Worm (Caenorhabditis elegans) whole organism, late embryonic: ENCODE measurements around the gene srd-38.
A peak's percentile ranks its signal among the peaks of the same experiment; 100 is the strongest.

Experiments
- K02D7.2 ChIP-seq: sonication (generic microtip); optimal IDR thresholded peaks from 2 replicates; lab custom pipeline; 2017; ENCODE audit warnings: mild to moderate bottlenecking, missing genetic modification characterization, missing compliant biosample characterization
- ceh-14 ChIP-seq: sonication (generic microtip); optimal IDR thresholded peaks from 2 replicates; lab custom pipeline; 2016; ENCODE audit warnings: missing genotype, missing genetic modification characterization, missing compliant biosample characterization
- ceh-18 ChIP-seq: sonication (generic microtip); optimal IDR thresholded peaks from 2 replicates; lab custom pipeline; 2016; ENCODE audit warnings: missing genetic modification characterization, missing compliant biosample characterization
- ceh-19 ChIP-seq: fragments of 200-800 bp; sonication (Bioruptor generic); optimal IDR thresholded peaks from 2 replicates; lab custom pipeline; 2018; ENCODE audit warnings: mild to moderate bottlenecking, missing genetic modification characterization, missing compliant biosample characterization
- ceh-2 ChIP-seq: sonication (generic microtip); optimal IDR thresholded peaks from 2 replicates; lab custom pipeline; 2016; ENCODE audit warnings: missing genotype, missing genetic modification characterization, missing compliant biosample characterization
- ceh-24 ChIP-seq: sonication (generic microtip); optimal IDR thresholded peaks from 2 replicates; lab custom pipeline; 2016; ENCODE audit warnings: mild to moderate bottlenecking, missing genetic modification characterization, missing compliant biosample characterization
- ceh-31 ChIP-seq: sonication (generic microtip); optimal IDR thresholded peaks from 2 replicates; lab custom pipeline; 2016; ENCODE audit warnings: missing genetic modification characterization, missing compliant biosample characterization
- ceh-34 ChIP-seq: sonication (generic microtip); optimal IDR thresholded peaks from 2 replicates; lab custom pipeline; 2016; ENCODE audit warnings: mild to moderate bottlenecking, missing genetic modification characterization, missing compliant biosample characterization
- ceh-45 ChIP-seq: fragments of 200-800 bp; sonication (Bioruptor generic); IDR thresholded peaks from 2 replicates; pipeline ENCODE4 v1.3.6; 2022; ENCODE audit warnings: missing genetic modification reagents, missing genetic modification characterization, missing compliant biosample characterization
- ceh-6 ChIP-seq: fragments of 200-800 bp; sonication (Bioruptor generic); optimal IDR thresholded peaks from 2 replicates; lab custom pipeline; 2018; ENCODE audit warnings: mild to moderate bottlenecking, missing genetic modification characterization, missing compliant biosample characterization
- ceh-9 ChIP-seq: sonication (generic microtip); optimal IDR thresholded peaks from 2 replicates; lab custom pipeline; 2016; ENCODE audit warnings: mild to moderate bottlenecking, missing genetic modification characterization, inconsistent platforms, missing compliant biosample characterization
- che-1 ChIP-seq: sonication (generic microtip); optimal IDR thresholded peaks from 2 replicates; lab custom pipeline; 2016; ENCODE audit warnings: mild to moderate bottlenecking, missing genetic modification characterization, missing compliant biosample characterization
- dve-1 ChIP-seq: sonication (generic microtip); optimal IDR thresholded peaks from 2 replicates; lab custom pipeline; 2017; ENCODE audit warnings: antibody characterized with exemption, mild to moderate bottlenecking, missing genetic modification characterization, missing compliant biosample characterization
- elt-2 ChIP-seq: sonication (generic microtip); optimal IDR thresholded peaks from 2 replicates; lab custom pipeline; 2016; ENCODE audit warnings: missing genetic modification reagents, missing genetic modification characterization, missing compliant biosample characterization
- elt-4 ChIP-seq: sonication (generic microtip); optimal IDR thresholded peaks from 2 replicates; lab custom pipeline; 2016; ENCODE audit warnings: missing genetic modification characterization, missing compliant biosample characterization
- ets-4 ChIP-seq: sonication (generic microtip); optimal IDR thresholded peaks from 2 replicates; lab custom pipeline; 2016; ENCODE audit warnings: missing genetic modification characterization, missing compliant biosample characterization
- eyg-1 ChIP-seq: sonication (generic microtip); optimal IDR thresholded peaks from 2 replicates; lab custom pipeline; 2016; ENCODE audit warnings: missing genotype, missing genetic modification characterization, missing compliant biosample characterization
- fax-1 ChIP-seq: sonication (generic microtip); optimal IDR thresholded peaks from 2 replicates; lab custom pipeline; 2016; ENCODE audit warnings: missing genotype, missing genetic modification characterization, missing compliant biosample characterization
- fkh-10 ChIP-seq: fragments of 150-350 bp; optimal IDR thresholded peaks from 2 replicates; lab custom pipeline; 2014; ENCODE audit warnings: missing biosample characterization, missing genetic modification reagents, missing genetic modification characterization
- hlh-13 ChIP-seq: fragments of 200-800 bp; sonication (Bioruptor generic); optimal IDR thresholded peaks from 2 replicates; lab custom pipeline; 2018; ENCODE audit warnings: mild to moderate bottlenecking, missing genetic modification characterization, missing compliant biosample characterization
- hlh-30 ChIP-seq: sonication (generic microtip); optimal IDR thresholded peaks from 2 replicates; lab custom pipeline; 2017; ENCODE audit warnings: antibody characterized with exemption, missing genetic modification characterization, missing compliant biosample characterization; ENCODE audit not compliant: insufficient read depth
- hlh-6 ChIP-seq: sonication (generic microtip); optimal IDR thresholded peaks from 2 replicates; lab custom pipeline; 2016; ENCODE audit warnings: missing genotype, missing genetic modification characterization, missing compliant biosample characterization
- lin-11 ChIP-seq: fragments of 200-800 bp; sonication (Bioruptor generic); optimal IDR thresholded peaks from 2 replicates; lab custom pipeline; 2018; ENCODE audit warnings: mild to moderate bottlenecking, missing genetic modification characterization, missing compliant biosample characterization
- nfya-1 ChIP-seq: sonication (generic microtip); optimal IDR thresholded peaks from 2 replicates; lab custom pipeline; 2017; ENCODE audit warnings: missing genetic modification characterization, mild to moderate bottlenecking, missing compliant biosample characterization, antibody characterized with exemption, moderate library complexity
- nhr-11 ChIP-seq: fragments of 150-350 bp; optimal IDR thresholded peaks from 2 replicates; lab custom pipeline; 2014; ENCODE audit warnings: missing biosample characterization, missing genetic modification characterization
- pag-3 ChIP-seq: sonication (generic microtip); optimal IDR thresholded peaks from 2 replicates; lab custom pipeline; 2016; ENCODE audit warnings: missing compliant biosample characterization, missing genetic modification characterization, borderline replicate concordance
- pax-1 ChIP-seq: fragments of 150-350 bp; optimal IDR thresholded peaks from 2 replicates; lab custom pipeline; 2014; ENCODE audit warnings: missing biosample characterization, missing genetic modification characterization
- pha-2 ChIP-seq: sonication (generic microtip); optimal IDR thresholded peaks from 2 replicates; lab custom pipeline; 2017; ENCODE audit warnings: mild to moderate bottlenecking, missing genetic modification characterization, missing compliant biosample characterization
- rnt-1 ChIP-seq: sonication (generic microtip); optimal IDR thresholded peaks from 2 replicates; lab custom pipeline; 2016; ENCODE audit warnings: missing genetic modification characterization, missing compliant biosample characterization
- sdc-2 ChIP-seq: sonication (generic microtip); optimal IDR thresholded peaks from 2 replicates; lab custom pipeline; 2016; ENCODE audit warnings: missing genotype, missing genetic modification characterization, missing compliant biosample characterization
- sox-2 ChIP-seq: fragments of 200-800 bp; sonication (Bioruptor generic); IDR thresholded peaks from 2 replicates; pipeline ENCODE4 v1.3.6; 2022; ENCODE audit warnings: missing genetic modification reagents, missing genetic modification characterization, missing compliant biosample characterization
- tbx-2 ChIP-seq: sonication (generic microtip); optimal IDR thresholded peaks from 2 replicates; lab custom pipeline; 2016; ENCODE audit warnings: missing genetic modification characterization, missing compliant biosample characterization
- unc-42 ChIP-seq: sonication (generic microtip); optimal IDR thresholded peaks from 2 replicates; lab custom pipeline; 2016; ENCODE audit warnings: missing genotype, missing genetic modification characterization, missing compliant biosample characterization
- unc-55 ChIP-seq: sonication (generic microtip); optimal IDR thresholded peaks from 2 replicates; lab custom pipeline; 2017; ENCODE audit warnings: missing biosample characterization, missing genetic modification reagents, missing genetic modification characterization

Gene srd-38

ce11 chrX:13325039-13325438 is 33.4 kb downstream of the srd-38 start:
- TF ChIP-seq ceh-19 (GFP tag; lab: Kevin White, UChicago) (no peak), eyg-1 (no peak), hlh-6 (no peak), sdc-2 (no peak), che-1 (tag; lab: Kevin White, UChicago) (no peak), pag-3 (no peak), pax-1 (tag; lab: Kevin White, UChicago) (no peak), ceh-14 (tag; lab: Kevin White, UChicago) (no peak)

ce11 chrX:13328034-13328433 is 36.4 kb downstream of the srd-38 start, which contains the start of gene sir-2.2:
Gene sir-2.2 (plus strand): TSS chrX:13328067.
- TF ChIP-seq nhr-11 (tag; lab: Kevin White, UChicago) (no peak), ets-4 (tag; lab: Kevin White, UChicago) (no peak), sox-2 (GFP tag; lab: Robert Waterston, UW) (no peak), unc-42 (tag; lab: Kevin White, UChicago) (no peak), ceh-6 (GFP tag; lab: Kevin White, UChicago) (no peak), ceh-31 (no peak), pha-2 (tag; lab: Kevin White, UChicago) (no peak), che-1 (tag; lab: Kevin White, UChicago) (no peak), nfya-1 (tag; lab: Kevin White, UChicago) (no peak)

- TF ChIP-seq ceh-34 (no peak), lin-11 (tag; lab: Kevin White, UChicago) (no peak), tbx-2 (tag; lab: Kevin White, UChicago) (peak; percentile 3), ceh-18 (tag; lab: Kevin White, UChicago) (peak; percentile 63), che-1 (tag; lab: Kevin White, UChicago) (no peak), rnt-1 (tag; lab: Kevin White, UChicago) (peak; percentile 23), unc-42 (tag; lab: Kevin White, UChicago) (no peak), ceh-31 (peak; percentile 27), unc-55 (GFP tag; lab: Kevin White, UChicago) (peak; percentile 99), fkh-10 (GFP tag; lab: Kevin White, UChicago) (no peak), hlh-30 (peak; percentile 57), nfya-1 (tag; lab: Kevin White, UChicago) (peak; percentile 36), ceh-24 (tag; lab: Kevin White, UChicago) (no peak), ceh-9 (tag; lab: Kevin White, UChicago) (no peak)
Measured at ce11 chrX:13328868-13329267, 37.3 kb downstream of the srd-38 start.

- TF ChIP-seq K02D7.2 (tag; lab: Kevin White, UChicago): no peak
- no peak for TF ChIP-seq hlh-30
- no peak for TF ChIP-seq ceh-19 (GFP tag; lab: Kevin White, UChicago)
- TF ChIP-seq fax-1 (tag; lab: Kevin White, UChicago): no peak
- TF ChIP-seq ceh-34: no peak
- no peak for TF ChIP-seq ceh-45 (GFP tag; lab: Robert Waterston, UW)
- no peak for TF ChIP-seq elt-2
- TF ChIP-seq ceh-2 (tag; lab: Kevin White, UChicago): no peak
Measured at ce11 chrX:13331386-13331785, 39.8 kb downstream of the srd-38 start, which contains the start of gene sir-2.3. Gene sir-2.3 (plus strand): TSS chrX:13331686.

- TF ChIP-seq eyg-1 (no peak), hlh-13 (GFP tag; lab: Kevin White, UChicago) (no peak), ceh-24 (tag; lab: Kevin White, UChicago) (no peak)
- TF ChIP-seq, all 69 proteins: peak for 0
Measured at ce11 chrX:13333835-13334234, 42.2 kb downstream of the srd-38 start, which contains the start of gene F46G10.4. Gene F46G10.4 (plus strand): TSS chrX:13334046.

- TF ChIP-seq hlh-6 (no peak), elt-4 (no peak), dve-1 (tag; lab: Kevin White, UChicago) (no peak), ceh-31 (peak; percentile 5), eyg-1 (no peak)
- TF ChIP-seq, all 69 proteins: peak for 1
Measured at ce11 chrX:13337000-13337399, 45.4 kb downstream of the srd-38 start.
